Worm (Caenorhabditis elegans): ENCODE results near the gene odr-1.

Gene odr-1

ce11 chrX:13596003-13596767 is 45.4 kb upstream of the odr-1 start, which contains the start of gene F54B11.5:
Gene F54B11.5 (minus strand): TSS chrX:13596068.
- TF ChIP-seq ces-1 (GFP tag; optimal IDR thresholded peaks at IDR 0.05), result peak; percentile 30
- peak; percentile 14 for TF ChIP-seq unc-62 (GFP tag; optimal IDR thresholded peaks at IDR 0.05)
- no peak for TF ChIP-seq drap-1 (GFP tag; optimal IDR thresholded peaks at IDR 0.05)
- no peak for TF ChIP-seq tbx-8 (GFP tag; optimal IDR thresholded peaks at IDR 0.05)
- no peak for TF ChIP-seq nhr-237 (tag; optimal IDR thresholded peaks at IDR 0.05)
- TF ChIP-seq mep-1 (tag; optimal IDR thresholded peaks at IDR 0.05), result peak; percentile 33
- TF ChIP-seq nhr-76 (tag; optimal IDR thresholded peaks at IDR 0.05), result no peak
- peak; percentile 15 for TF ChIP-seq lin-13 (tag; optimal IDR thresholded peaks at IDR 0.05)

ce11 chrX:13592367-13592766 is 41.6 kb upstream of the odr-1 start, which contains the start of gene F54B11.4:
Gene F54B11.4 (plus strand): TSS chrX:13592667.
- TF ChIP-seq pha-4 (tag; optimal IDR thresholded peaks at IDR 0.05) (no peak), flh-1 (GFP tag; optimal IDR thresholded peaks at IDR 0.05) (no peak), bed-3 (GFP tag; optimal IDR thresholded peaks at IDR 0.05) (no peak), lin-13 (tag; optimal IDR thresholded peaks at IDR 0.05) (no peak), drap-1 (GFP tag; optimal IDR thresholded peaks at IDR 0.05) (no peak), nhr-2 (tag; optimal IDR thresholded peaks at IDR 0.05) (no peak), ceh-39 (tag; optimal IDR thresholded peaks at IDR 0.05) (no peak), M03D4.4 (tag; optimal IDR thresholded peaks at IDR 0.05) (no peak)

- TF ChIP-seq tbx-8 (GFP tag; optimal IDR thresholded peaks at IDR 0.05) (no peak), nhr-2 (tag; optimal IDR thresholded peaks at IDR 0.05) (no peak)
Measured at ce11 chrX:13591953-13592352, 41.2 kb upstream of the odr-1 start.

ce11 chrX:13591175-13591574 is 40.4 kb upstream of the odr-1 start, which contains the start of gene col-44:
Gene col-44 (plus strand): TSS chrX:13591475.
- TF ChIP-seq nhr-76 (tag; optimal IDR thresholded peaks at IDR 0.05) (no peak), zip-8 (tag; optimal IDR thresholded peaks at IDR 0.05) (no peak)

- no peak for TF ChIP-seq flh-1 (GFP tag; optimal IDR thresholded peaks at IDR 0.05)
- no peak for TF ChIP-seq nhr-237 (tag; optimal IDR thresholded peaks at IDR 0.05)
- no peak for TF ChIP-seq ceh-83 (GFP tag; optimal IDR thresholded peaks at IDR 0.05)
- TF ChIP-seq unc-62 (GFP tag; optimal IDR thresholded peaks at IDR 0.05), result no peak
- no peak for TF ChIP-seq nhr-28 (tag; optimal IDR thresholded peaks at IDR 0.05)
- TF ChIP-seq pha-4 (tag; optimal IDR thresholded peaks at IDR 0.05), result no peak
Measured at ce11 chrX:13590688-13591087, 39.9 kb upstream of the odr-1 start.

ce11 chrX:13589735-13590134 is 38.9 kb upstream of the odr-1 start, which contains the start of gene col-9:
Gene col-9 (plus strand): TSS chrX:13590035.
- TF ChIP-seq blmp-1 (tag; optimal IDR thresholded peaks at IDR 0.05) (no peak), unc-62 (GFP tag; optimal IDR thresholded peaks at IDR 0.05) (no peak), pha-4 (tag; optimal IDR thresholded peaks at IDR 0.05) (no peak)

- TF ChIP-seq sem-2 (GFP tag; optimal IDR thresholded peaks at IDR 0.05) (no peak), sptf-1 (tag; optimal IDR thresholded peaks at IDR 0.05) (peak; percentile 37)
Measured at ce11 chrX:13584725-13585371, 34.1 kb upstream of the odr-1 start, which contains the start of gene unc-84. Gene unc-84 (plus strand): TSS chrX:13584775.

ce11 chrX:13583895-13584344 is 33.1 kb upstream of the odr-1 start:
- TF ChIP-seq nhr-12 (tag; optimal IDR thresholded peaks at IDR 0.05) (no peak), unc-39 (tag; optimal IDR thresholded peaks at IDR 0.05) (peak; percentile 1), hlh-1 (tag; optimal IDR thresholded peaks at IDR 0.05) (no peak), pha-4 (tag; optimal IDR thresholded peaks at IDR 0.05) (no peak), cnd-1 (tag; optimal IDR thresholded peaks at IDR 0.05) (peak; percentile 70), ces-1 (GFP tag; optimal IDR thresholded peaks at IDR 0.05) (no peak), lin-32 (GFP tag; optimal IDR thresholded peaks at IDR 0.05) (peak; percentile 67), flh-1 (GFP tag; optimal IDR thresholded peaks at IDR 0.05) (no peak), elt-3 (tag; optimal IDR thresholded peaks at IDR 0.05) (no peak), ztf-11 (tag; optimal IDR thresholded peaks at IDR 0.05) (no peak), bed-3 (GFP tag; optimal IDR thresholded peaks at IDR 0.05) (no peak), drap-1 (GFP tag; optimal IDR thresholded peaks at IDR 0.05) (peak; percentile 67), ceh-39 (tag; optimal IDR thresholded peaks at IDR 0.05) (peak; percentile 87), sptf-1 (tag; optimal IDR thresholded peaks at IDR 0.05) (peak; percentile 69), elt-1 (tag; optimal IDR thresholded peaks at IDR 0.05; ENCODE audit: borderline replicate concordance, insufficient read depth) (peak; percentile 27), lsy-2 (tag; optimal IDR thresholded peaks at IDR 0.05) (no peak), ceh-43 (GFP tag; optimal IDR thresholded peaks at IDR 0.05) (peak; percentile 1), zip-8 (tag; optimal IDR thresholded peaks at IDR 0.05) (no peak), mep-1 (tag; optimal IDR thresholded peaks at IDR 0.05) (peak; percentile 46), tbx-8 (GFP tag; optimal IDR thresholded peaks at IDR 0.05) (no peak), nhr-237 (tag; optimal IDR thresholded peaks at IDR 0.05) (no peak), ham-2 (GFP tag; optimal IDR thresholded peaks at IDR 0.05) (peak; percentile 63), lin-13 (tag; optimal IDR thresholded peaks at IDR 0.05) (no peak), nhr-76 (tag; optimal IDR thresholded peaks at IDR 0.05) (no peak)

All from whole organism, mixed stage, embryonic.